Fruit fly (Drosophila melanogaster) whole organism, embryonic: ENCODE data around the gene Pcyt1.

Source experiments
- CG10209 ChIP-seq: fragments of 200-800 bp; sonication (Bioruptor generic); optimal IDR thresholded peaks from 3 replicates; lab custom pipeline; 2017; ENCODE audit warnings: missing biosample characterization, mild to moderate bottlenecking, missing genetic modification characterization, missing genetic modification reagents
- CG12769 ChIP-seq: fragments of 200-800 bp; sonication (Bioruptor generic); optimal IDR thresholded peaks from 2 replicates; lab custom pipeline; 2019; ENCODE audit warnings: missing biosample characterization, mild to moderate bottlenecking, missing genetic modification characterization, moderate library complexity
- CG13775 ChIP-seq: fragments of 200-800 bp; sonication (Bioruptor generic); optimal IDR thresholded peaks from 3 replicates; lab custom pipeline; 2017; ENCODE audit warnings: missing biosample characterization, mild to moderate bottlenecking, missing genetic modification characterization
- CG13894 ChIP-seq: fragments of 200-800 bp; sonication (Bioruptor generic); optimal IDR thresholded peaks from 3 replicates; lab custom pipeline; 2018; ENCODE audit warnings: missing biosample characterization, mild to moderate bottlenecking, missing genetic modification characterization, moderate library complexity
- CG14014 ChIP-seq: fragments of 200-800 bp; sonication (Bioruptor generic); IDR thresholded peaks from 2 replicates; pipeline ENCODE4 v1.3.6; 2022; ENCODE audit warnings: missing biosample characterization, missing genetic modification characterization
- CG14441 ChIP-seq: fragments of 200-800 bp; sonication (Bioruptor generic); IDR thresholded peaks from 2 replicates; pipeline ENCODE4 v1.3.6; 2022; ENCODE audit warnings: missing biosample characterization, missing genetic modification characterization
- CG15011 ChIP-seq: fragments of 200-800 bp; sonication (Bioruptor generic); optimal IDR thresholded peaks from 3 replicates; lab custom pipeline; 2018; ENCODE audit warnings: missing biosample characterization, mild to moderate bottlenecking, missing genetic modification characterization
- CG15601 ChIP-seq: fragments of 200-800 bp; sonication (Bioruptor generic); optimal IDR thresholded peaks from 3 replicates; lab custom pipeline; 2019; ENCODE audit warnings: missing biosample characterization, mild to moderate bottlenecking, missing genetic modification characterization, moderate library complexity
- CG16815 ChIP-seq: fragments of 200-800 bp; sonication (Bioruptor generic); optimal IDR thresholded peaks from 3 replicates; lab custom pipeline; 2017; ENCODE audit warnings: missing biosample characterization, mild to moderate bottlenecking, missing genetic modification characterization
- CG18619 ChIP-seq: fragments of 200-800 bp; sonication (Bioruptor generic); optimal IDR thresholded peaks from 3 replicates; lab custom pipeline; 2017; ENCODE audit warnings: missing biosample characterization, mild to moderate bottlenecking, missing genetic modification characterization
- CG31388 ChIP-seq: fragments of 200-800 bp; sonication (Bioruptor generic); optimal IDR thresholded peaks from 2 replicates; lab custom pipeline; 2016; ENCODE audit warnings: missing biosample characterization, missing genetic modification characterization
- CG34224 ChIP-seq: fragments of 200-800 bp; sonication (Bioruptor generic); IDR thresholded peaks from 3 replicates; pipeline ENCODE4 v1.3.6; 2022; ENCODE audit warnings: missing biosample characterization, missing genetic modification characterization; ENCODE audit not compliant: partially characterized antibody
- CG3726 ChIP-seq: fragments of 200-800 bp; sonication (Bioruptor generic); IDR thresholded peaks from 3 replicates; pipeline ENCODE4, ENCODE4 v1.3.6; 2022; ENCODE audit warnings: missing biosample characterization, missing genetic modification characterization
- CG3847 ChIP-seq: fragments of 200-800 bp; sonication (Bioruptor generic); IDR thresholded peaks from 2 replicates; pipeline ENCODE4 v1.3.6; 2022; ENCODE audit warnings: missing biosample characterization, missing genetic modification characterization
- CG3995 ChIP-seq: fragments of 200-800 bp; sonication (Bioruptor generic); optimal IDR thresholded peaks from 3 replicates; lab custom pipeline; 2016; ENCODE audit warnings: missing biosample characterization, missing genetic modification characterization
- CG43689 ChIP-seq: fragments of 200-800 bp; sonication (Bioruptor generic); IDR thresholded peaks from 2 replicates; pipeline ENCODE4 v1.3.6; 2022; ENCODE audit warnings: missing biosample characterization, missing genetic modification characterization
- CG6813 ChIP-seq: fragments of 200-800 bp; sonication (Bioruptor generic); optimal IDR thresholded peaks from 2 replicates; lab custom pipeline; 2017; ENCODE audit warnings: missing biosample characterization, missing genetic modification characterization, mild to moderate bottlenecking, moderate library complexity, missing genetic modification reagents
- CG7987 ChIP-seq: fragments of 200-800 bp; sonication (Bioruptor generic); optimal IDR thresholded peaks from 2 replicates; lab custom pipeline; 2018; ENCODE audit warnings: missing biosample characterization, mild to moderate bottlenecking, missing genetic modification characterization, moderate library complexity
- D19B ChIP-seq: fragments of 200-800 bp; sonication (Bioruptor generic); optimal IDR thresholded peaks from 2 replicates; lab custom pipeline; 2017; ENCODE audit warnings: missing biosample characterization, mild to moderate bottlenecking, missing genetic modification characterization
- Dip3 ChIP-seq: fragments of 200-800 bp; sonication (Bioruptor generic); optimal IDR thresholded peaks from 3 replicates; lab custom pipeline; 2016; ENCODE audit warnings: missing biosample characterization, missing genetic modification characterization
- E2f2 ChIP-seq: fragments of 200-800 bp; sonication (Bioruptor generic); IDR thresholded peaks from 2 replicates; pipeline ENCODE4 v1.3.6; 2022; ENCODE audit warnings: missing biosample characterization, missing genetic modification characterization
- H2.0 ChIP-seq: fragments of 200-800 bp; sonication (Bioruptor generic); IDR thresholded peaks from 2 replicates; pipeline ENCODE4 v1.3.6; 2022; ENCODE audit warnings: missing biosample characterization, missing genetic modification characterization
- HLH3B ChIP-seq: fragments of 200-800 bp; sonication (Bioruptor generic); IDR thresholded peaks from 2 replicates; pipeline ENCODE4 v1.3.6; 2022; ENCODE audit warnings: missing biosample characterization, missing genetic modification characterization
- HmgZ ChIP-seq: fragments of 200-800 bp; sonication (Bioruptor generic); optimal IDR thresholded peaks from 2 replicates; lab custom pipeline; 2018; ENCODE audit warnings: missing biosample characterization, mild to moderate bottlenecking, missing genetic modification characterization
- Lim3 ChIP-seq: fragments of 200-800 bp; sonication (Bioruptor generic); IDR thresholded peaks from 2 replicates; pipeline ENCODE4 v1.3.6; 2022; ENCODE audit warnings: missing biosample characterization, missing genetic modification characterization
- Myb ChIP-seq: fragments of 200-800 bp; sonication (Bioruptor generic); optimal IDR thresholded peaks from 2 replicates; lab custom pipeline; 2016; ENCODE audit warnings: missing biosample characterization, missing genetic modification characterization
- NK7.1 ChIP-seq: fragments of 200-800 bp; sonication (Bioruptor generic); optimal IDR thresholded peaks from 3 replicates; lab custom pipeline; 2016; ENCODE audit warnings: missing biosample characterization, missing genetic modification characterization
- Spps ChIP-seq: fragments of 200-800 bp; sonication (Bioruptor generic); optimal IDR thresholded peaks from 2 replicates; lab custom pipeline; 2018; ENCODE audit warnings: missing biosample characterization, mild to moderate bottlenecking, missing genetic modification characterization
- abd-A ChIP-seq: fragments of 200-800 bp; sonication (Bioruptor generic); optimal IDR thresholded peaks from 3 replicates; lab custom pipeline; 2019; ENCODE audit warnings: missing biosample characterization, mild to moderate bottlenecking, missing genetic modification characterization, moderate library complexity
- bcd ChIP-seq: fragments of 200-800 bp; sonication (Bioruptor generic); optimal IDR thresholded peaks from 2 replicates; lab custom pipeline; 2017; ENCODE audit warnings: missing biosample characterization, mild to moderate bottlenecking, missing genetic modification characterization
- bigmax ChIP-seq: fragments of 200-800 bp; sonication (Bioruptor generic); optimal IDR thresholded peaks from 2 replicates; lab custom pipeline; 2018; ENCODE audit warnings: missing biosample characterization, mild to moderate bottlenecking, missing genetic modification characterization
- chinmo ChIP-seq: fragments of 200-800 bp; sonication (Bioruptor generic); IDR thresholded peaks from 4 replicates; pipeline ENCODE4 v1.3.6; 2022; ENCODE audit warnings: missing biosample characterization, missing genetic modification characterization; ENCODE audit not compliant: partially characterized antibody
- ci ChIP-seq: fragments of 200-800 bp; sonication (Bioruptor generic); IDR thresholded peaks from 3 replicates; pipeline ENCODE4 v1.3.6; 2022; ENCODE audit warnings: missing biosample characterization, missing genetic modification characterization
- crc ChIP-seq: fragments of 200-800 bp; sonication (Bioruptor generic); optimal IDR thresholded peaks from 2 replicates; lab custom pipeline; 2016; ENCODE audit warnings: missing biosample characterization, missing genetic modification characterization
- croc ChIP-seq: fragments of 200-800 bp; sonication (Bioruptor generic); conservative IDR thresholded peaks from 3 replicates; pipeline ENCODE4 v1.3.6; 2022; ENCODE audit warnings: missing biosample characterization, missing genetic modification characterization
- dan ChIP-seq: fragments of 200-800 bp; sonication (Bioruptor generic); IDR thresholded peaks from 2 replicates; pipeline ENCODE4 v1.3.6; 2022; ENCODE audit warnings: missing biosample characterization, missing genetic modification characterization
- dati ChIP-seq: fragments of 200-800 bp; sonication (Bioruptor generic); IDR thresholded peaks from 2 replicates; pipeline ENCODE4 v1.3.6; 2022; ENCODE audit warnings: missing biosample characterization, missing genetic modification characterization
- exex ChIP-seq: fragments of 200-800 bp; sonication (Bioruptor generic); optimal IDR thresholded peaks from 4 replicates; lab custom pipeline; 2018; ENCODE audit warnings: missing biosample characterization, mild to moderate bottlenecking, missing genetic modification characterization, moderate library complexity
- jigr1 ChIP-seq: fragments of 200-800 bp; sonication (Bioruptor generic); IDR thresholded peaks from 3 replicates; pipeline ENCODE4 v1.3.6; 2022; ENCODE audit warnings: missing biosample characterization, missing genetic modification characterization
- org-1 ChIP-seq: fragments of 200-800 bp; sonication (Bioruptor generic); optimal IDR thresholded peaks from 2 replicates; lab custom pipeline; 2017; ENCODE audit warnings: missing biosample characterization, missing genetic modification characterization
- pnt ChIP-seq: fragments of 200-800 bp; sonication (Bioruptor generic); optimal IDR thresholded peaks from 3 replicates; lab custom pipeline; 2016; ENCODE audit warnings: missing biosample characterization, missing genetic modification characterization
- schlank ChIP-seq: fragments of 200-800 bp; sonication (Bioruptor generic); optimal IDR thresholded peaks from 2 replicates; lab custom pipeline; 2018; ENCODE audit warnings: missing biosample characterization, mild to moderate bottlenecking, missing genetic modification characterization
- sens ChIP-seq: fragments of 200-800 bp; sonication (Bioruptor generic); peaks from one replicate; lab custom pipeline; 2016; ENCODE audit warnings: missing biosample characterization, missing genetic modification characterization
- sim ChIP-seq: fragments of 200-800 bp; sonication (Bioruptor generic); IDR thresholded peaks from 2 replicates; pipeline ENCODE4 v1.3.6; 2022; ENCODE audit warnings: missing biosample characterization, missing genetic modification characterization
- sqz ChIP-seq: fragments of 200-800 bp; sonication (Bioruptor generic); optimal IDR thresholded peaks from 3 replicates; lab custom pipeline; 2018; ENCODE audit warnings: missing biosample characterization, mild to moderate bottlenecking, missing genetic modification characterization
- sr ChIP-seq: fragments of 200-800 bp; sonication (Bioruptor generic); IDR thresholded peaks from 3 replicates; pipeline ENCODE4 v1.3.6; 2022; ENCODE audit warnings: missing biosample characterization, missing genetic modification characterization
- stwl ChIP-seq: fragments of 200-800 bp; sonication (Bioruptor generic); optimal IDR thresholded peaks from 3 replicates; lab custom pipeline; 2018; ENCODE audit warnings: missing biosample characterization, mild to moderate bottlenecking, missing genetic modification characterization, moderate library complexity
- toy ChIP-seq: fragments of 200-800 bp; sonication (Bioruptor generic); IDR thresholded peaks from 2 replicates; pipeline ENCODE4 v1.3.6; 2022; ENCODE audit warnings: missing biosample characterization, missing genetic modification characterization
- wek ChIP-seq: fragments of 200-800 bp; sonication (Bioruptor generic); optimal IDR thresholded peaks from 3 replicates; lab custom pipeline; 2018; ENCODE audit warnings: missing biosample characterization, mild to moderate bottlenecking, missing genetic modification characterization, moderate library complexity
- zfh2 ChIP-seq: fragments of 200-800 bp; sonication (Bioruptor generic); optimal IDR thresholded peaks from 2 replicates; lab custom pipeline; 2016; ENCODE audit warnings: missing biosample characterization, missing genetic modification characterization

Pcyt1 gene

dm6 chr3L:1558178-1558788 is 12.4 kb downstream of the Pcyt1 start, which contains the start of the genes Pex10 and CG12099 (continued):
- TF ChIP-seq CG13775 (GFP tag; lab: Kevin White, UChicago) = peak; percentile 94
- peak; percentile 74 for TF ChIP-seq schlank
- peak; percentile 66 for TF ChIP-seq org-1
- peak; percentile 87 for TF ChIP-seq CG10209
- TF ChIP-seq ci (GFP tag; lab: Robert Waterston, UW) = peak; percentile 85
- TF ChIP-seq wek (GFP tag; lab: Kevin White, UChicago) = no peak
- TF ChIP-seq CG3847 (GFP tag; lab: Robert Waterston, UW) = peak; percentile 97
- peak; percentile 69; the same call in 1 of the 2 replicates for TF ChIP-seq CG43689 (GFP tag; lab: Robert Waterston, UW)
- no peak for TF ChIP-seq exex (tag; lab: Kevin White, UChicago)
- peak; percentile 44 for TF ChIP-seq Spps (tag; lab: Kevin White, UChicago)
- peak; percentile 84 for TF ChIP-seq CG16815
- peak; percentile 66 for TF ChIP-seq CG3995
- peak; percentile 88 for TF ChIP-seq HLH3B
- no peak for TF ChIP-seq stwl (tag; lab: Kevin White, UChicago)
- TF ChIP-seq E2f2 (GFP tag; lab: Robert Waterston, UW) = peak; percentile 71
- TF ChIP-seq chinmo (GFP tag; lab: Robert Waterston, UW) = peak; percentile 45; the same call in 1 of the 4 replicates
- no peak for TF ChIP-seq D19B (GFP tag; lab: Kevin White, UChicago)
- peak; percentile 64 for TF ChIP-seq CG31388 (GFP tag; lab: Kevin White, UChicago)
- peak; percentile 91 for TF ChIP-seq H2.0 (GFP tag; lab: Robert Waterston, UW)
- peak; percentile 73 for TF ChIP-seq Dip3
- peak; percentile 46; the same call in 1 of the 2 replicates for TF ChIP-seq sim (GFP tag; lab: Robert Waterston, UW)
- TF ChIP-seq Myb (GFP tag; lab: Kevin White, UChicago) = peak; percentile 38
- peak; percentile 32 for TF ChIP-seq CG6813 (GFP tag; lab: Kevin White, UChicago)
- TF ChIP-seq bigmax (GFP tag; lab: Kevin White, UChicago) = no peak
- peak; percentile 89 for TF ChIP-seq CG14441
- peak; percentile 80 for TF ChIP-seq jigr1 (GFP tag; lab: Robert Waterston, UW)
- peak; percentile 84 for TF ChIP-seq HmgZ (tag; lab: Kevin White, UChicago)
- TF ChIP-seq crc (GFP tag; lab: Kevin White, UChicago) = no peak
- TF ChIP-seq CG14014 (GFP tag; lab: Robert Waterston, UW) = peak; percentile 87
- peak; percentile 48; the same call in 1 of the 2 replicates for TF ChIP-seq toy (GFP tag; lab: Robert Waterston, UW)
- peak; percentile 77 for TF ChIP-seq dan (GFP tag; lab: Robert Waterston, UW)
- TF ChIP-seq sens (GFP tag; lab: Kevin White, UChicago) = peak; percentile 98
- peak; percentile 76 for TF ChIP-seq CG7987 (GFP tag; lab: Kevin White, UChicago)
- TF ChIP-seq CG18619 (GFP tag; lab: Kevin White, UChicago) = peak; percentile 83
- peak; percentile 82 for TF ChIP-seq zfh2
- TF ChIP-seq CG12769 (tag; lab: Kevin White, UChicago) = no peak
- peak; percentile 90 for TF ChIP-seq croc (GFP tag; lab: Robert Waterston, UW)
- TF ChIP-seq CG13894 (tag; lab: Kevin White, UChicago) = no peak
- peak; percentile 84 for TF ChIP-seq CG15601
- peak; percentile 88 for TF ChIP-seq bcd (GFP tag; lab: Kevin White, UChicago)
- no peak for TF ChIP-seq CG15011
- TF ChIP-seq pnt (GFP tag; lab: Kevin White, UChicago) = peak; percentile 65
- peak; percentile 47; the same call in 1 of the 3 replicates for TF ChIP-seq sr (GFP tag; lab: Robert Waterston, UW)
- TF ChIP-seq Lim3 (GFP tag; lab: Robert Waterston, UW) = peak; percentile 72
- TF ChIP-seq abd-A (tag; lab: Kevin White, UChicago) = no peak
- peak; percentile 88; the same call in 2 of the 3 replicates for TF ChIP-seq CG3726
- TF ChIP-seq NK7.1 (GFP tag; lab: Kevin White, UChicago) = no peak
- peak; percentile 89 for TF ChIP-seq CG34224
- TF ChIP-seq sqz = no peak
- TF ChIP-seq dati = 0 out of 2 replicates have a peak, but pooled peaks have one; percentile 48
